Fruit fly (Drosophila melanogaster) whole organism, prepupa: ENCODE measurements around the gene Flacc.

Experiments used
- Blimp-1 ChIP-seq: fragments of 200-800 bp; sonication (Bioruptor generic); optimal IDR thresholded peaks from 3 replicates; lab custom pipeline; 2017; ENCODE audit warnings: missing biosample characterization, missing genetic modification characterization, mild to moderate bottlenecking, moderate library complexity, missing genetic modification reagents
- CG10631 ChIP-seq: fragments of 200-800 bp; sonication (Bioruptor generic); optimal IDR thresholded peaks from 2 replicates; lab custom pipeline; 2016; ENCODE audit warnings: missing biosample characterization, missing genetic modification characterization
- CG10669 ChIP-seq: fragments of 200-800 bp; sonication (Bioruptor generic); optimal IDR thresholded peaks from 3 replicates; lab custom pipeline; 2018; ENCODE audit warnings: missing biosample characterization, mild to moderate bottlenecking, missing genetic modification characterization, moderate library complexity
- CG11902 ChIP-seq: fragments of 200-800 bp; sonication (Bioruptor generic); optimal IDR thresholded peaks from 3 replicates; lab custom pipeline; 2016; ENCODE audit warnings: missing biosample characterization, missing genetic modification characterization
- CG15336 ChIP-seq: fragments of 200-800 bp; sonication (Bioruptor generic); IDR thresholded peaks from 2 replicates; pipeline ENCODE4 v1.3.6; 2022; ENCODE audit warnings: missing biosample characterization, missing genetic modification characterization
- CG16779 ChIP-seq: fragments of 200-800 bp; sonication (Bioruptor generic); optimal IDR thresholded peaks from 3 replicates; lab custom pipeline; 2017; ENCODE audit warnings: missing biosample characterization, mild to moderate bottlenecking, missing genetic modification characterization
- CG31627 ChIP-seq: fragments of 200-800 bp; sonication (Bioruptor generic); optimal IDR thresholded peaks from 3 replicates; lab custom pipeline; 2016; ENCODE audit warnings: missing biosample characterization, missing genetic modification characterization
- CG32006 ChIP-seq: fragments of 200-800 bp; sonication (Bioruptor generic); optimal IDR thresholded peaks from 3 replicates; lab custom pipeline; 2017; ENCODE audit warnings: missing biosample characterization, mild to moderate bottlenecking, missing genetic modification characterization
- CG34406 ChIP-seq: fragments of 200-800 bp; sonication (Bioruptor generic); optimal IDR thresholded peaks from 3 replicates; lab custom pipeline; 2016; ENCODE audit warnings: missing biosample characterization, missing genetic modification characterization
- CG3919 ChIP-seq: fragments of 200-800 bp; sonication (Bioruptor generic); optimal IDR thresholded peaks from 3 replicates; lab custom pipeline; 2016; ENCODE audit warnings: missing biosample characterization, missing genetic modification characterization
- CG4318 ChIP-seq: fragments of 200-800 bp; sonication (Bioruptor generic); optimal IDR thresholded peaks from 3 replicates; lab custom pipeline; 2017; ENCODE audit warnings: missing biosample characterization, mild to moderate bottlenecking, missing genetic modification characterization
- CG6163 ChIP-seq: fragments of 200-800 bp; sonication (Bioruptor generic); IDR thresholded peaks from 3 replicates; pipeline ENCODE4 v1.3.6; 2022; ENCODE audit warnings: missing biosample characterization, missing genetic modification characterization
- CG6276 ChIP-seq: fragments of 200-800 bp; sonication (Bioruptor generic); optimal IDR thresholded peaks from 2 replicates; lab custom pipeline; 2017; ENCODE audit warnings: missing biosample characterization, mild to moderate bottlenecking, missing genetic modification characterization
- CG6808 ChIP-seq: fragments of 200-800 bp; sonication (Bioruptor generic); optimal IDR thresholded peaks from 3 replicates; lab custom pipeline; 2017; ENCODE audit warnings: missing biosample characterization, missing genetic modification characterization, mild to moderate bottlenecking, moderate library complexity, missing genetic modification reagents
- CG6854 ChIP-seq: fragments of 200-800 bp; sonication (Bioruptor generic); optimal IDR thresholded peaks from 2 replicates; lab custom pipeline; 2017; ENCODE audit warnings: missing biosample characterization, mild to moderate bottlenecking, missing genetic modification characterization
- CG8319 ChIP-seq: fragments of 200-800 bp; sonication (Bioruptor generic); optimal IDR thresholded peaks from 3 replicates; lab custom pipeline; 2016; ENCODE audit warnings: missing biosample characterization, missing genetic modification characterization
- Eip93F ChIP-seq: fragments of 200-800 bp; sonication (Bioruptor generic); optimal IDR thresholded peaks from 2 replicates; lab custom pipeline; 2016; ENCODE audit warnings: missing biosample characterization, mild to moderate bottlenecking, missing genetic modification characterization
- Ets21C ChIP-seq: fragments of 200-800 bp; sonication (Bioruptor generic); optimal IDR thresholded peaks from 3 replicates; lab custom pipeline; 2016; ENCODE audit warnings: missing biosample characterization, missing genetic modification characterization
- Ets96B ChIP-seq: fragments of 200-800 bp; optimal IDR thresholded peaks from 2 replicates; lab custom pipeline; 2019; ENCODE audit warnings: missing biosample characterization, mild to moderate bottlenecking, missing genetic modification characterization, moderate library complexity
- Gug ChIP-seq: fragments of 200-800 bp; sonication (Bioruptor generic); IDR thresholded peaks from 2 replicates; pipeline ENCODE4 v1.3.6; 2022; ENCODE audit warnings: missing biosample characterization, missing genetic modification characterization
- Hr38 ChIP-seq: sonication (Bioruptor generic); optimal IDR thresholded peaks from 2 replicates; lab custom pipeline; 2016; ENCODE audit warnings: missing biosample characterization, missing genetic modification characterization
- Hr39 ChIP-seq: fragments of 200-800 bp; sonication (Bioruptor generic); optimal IDR thresholded peaks from 2 replicates; lab custom pipeline; 2016; ENCODE audit warnings: missing biosample characterization, missing genetic modification characterization
- Hr4 ChIP-seq: fragments of 200-800 bp; sonication (Bioruptor generic); optimal IDR thresholded peaks from 3 replicates; lab custom pipeline; 2016; ENCODE audit warnings: missing biosample characterization, missing genetic modification characterization
- Lpt ChIP-seq: fragments of 200-800 bp; sonication (Bioruptor generic); optimal IDR thresholded peaks from 3 replicates; lab custom pipeline; 2016; ENCODE audit warnings: missing biosample characterization, missing genetic modification characterization
- Met ChIP-seq: fragments of 200-800 bp; sonication (Bioruptor generic); optimal IDR thresholded peaks from 3 replicates; lab custom pipeline; 2016; ENCODE audit warnings: missing biosample characterization, missing genetic modification characterization
- OdsH ChIP-seq: fragments of 200-800 bp; sonication (Bioruptor generic); optimal IDR thresholded peaks from 3 replicates; lab custom pipeline; 2016; ENCODE audit warnings: missing biosample characterization, missing genetic modification characterization
- Smox ChIP-seq: fragments of 200-800 bp; sonication (Bioruptor generic); optimal IDR thresholded peaks from 3 replicates; lab custom pipeline; 2016; ENCODE audit warnings: missing biosample characterization, missing genetic modification characterization
- Sox102F ChIP-seq: fragments of 200-800 bp; sonication (Bioruptor generic); optimal IDR thresholded peaks from 2 replicates; lab custom pipeline; 2016; ENCODE audit warnings: missing biosample characterization, mild to moderate bottlenecking, missing genetic modification characterization
- Sox14 ChIP-seq: fragments of 200-800 bp; sonication (Bioruptor generic); optimal IDR thresholded peaks from 3 replicates; lab custom pipeline; 2016; ENCODE audit warnings: missing biosample characterization, missing genetic modification characterization
- Sox15 ChIP-seq: fragments of 200-800 bp; sonication (Bioruptor generic); optimal IDR thresholded peaks from 3 replicates; lab custom pipeline; 2016; ENCODE audit warnings: missing biosample characterization, missing genetic modification characterization
- achi ChIP-seq: fragments of 200-800 bp; sonication (Bioruptor generic); optimal IDR thresholded peaks from 3 replicates; lab custom pipeline; 2016; ENCODE audit warnings: missing biosample characterization, missing genetic modification characterization
- cyc ChIP-seq: fragments of 200-800 bp; sonication (Bioruptor generic); optimal IDR thresholded peaks from 3 replicates; lab custom pipeline; 2016; ENCODE audit warnings: missing biosample characterization, missing genetic modification characterization
- eg ChIP-seq: fragments of 200-800 bp; sonication (Bioruptor generic); IDR thresholded peaks from 3 replicates; pipeline ENCODE4 v1.3.6; 2022; ENCODE audit warnings: missing biosample characterization, missing genetic modification characterization
- esn ChIP-seq: fragments of 200-800 bp; sonication (Bioruptor generic); optimal IDR thresholded peaks from 2 replicates; lab custom pipeline; 2016; ENCODE audit warnings: missing biosample characterization, mild to moderate bottlenecking, missing genetic modification characterization, moderate library complexity
- fd59A ChIP-seq: fragments of 200-800 bp; sonication (Bioruptor generic); optimal IDR thresholded peaks from 2 replicates; lab custom pipeline; 2017; ENCODE audit warnings: missing biosample characterization, mild to moderate bottlenecking, missing genetic modification characterization, missing genetic modification reagents
- fd85E ChIP-seq: fragments of 200-800 bp; sonication (Bioruptor generic); optimal IDR thresholded peaks from 3 replicates; lab custom pipeline; 2016; ENCODE audit warnings: missing biosample characterization, missing genetic modification characterization
- fkh ChIP-seq: fragments of 200-800 bp; sonication (Bioruptor generic); optimal IDR thresholded peaks from 3 replicates; lab custom pipeline; 2017; ENCODE audit warnings: missing biosample characterization, mild to moderate bottlenecking, missing genetic modification characterization, moderate library complexity
- lz ChIP-seq: fragments of 200-800 bp; sonication (Bioruptor generic); optimal IDR thresholded peaks from 3 replicates; lab custom pipeline; 2016; ENCODE audit warnings: missing biosample characterization, missing genetic modification characterization
- net ChIP-seq: fragments of 200-800 bp; sonication (Bioruptor generic); optimal IDR thresholded peaks from 3 replicates; lab custom pipeline; 2016; ENCODE audit warnings: missing biosample characterization, missing genetic modification characterization
- pdm3 ChIP-seq: fragments of 200-800 bp; sonication (Bioruptor generic); optimal IDR thresholded peaks from 3 replicates; lab custom pipeline; 2016; ENCODE audit warnings: missing biosample characterization, missing genetic modification characterization
- spab ChIP-seq: fragments of 200-800 bp; sonication (Bioruptor generic); optimal IDR thresholded peaks from 2 replicates; lab custom pipeline; 2017; ENCODE audit warnings: missing biosample characterization, mild to moderate bottlenecking, missing genetic modification characterization, missing genetic modification reagents
- svp ChIP-seq: fragments of 200-800 bp; sonication (Bioruptor generic); peaks from one replicate; lab custom pipeline; 2016; ENCODE audit warnings: missing biosample characterization, missing genetic modification characterization
- topi ChIP-seq: fragments of 200-800 bp; sonication (Bioruptor generic); optimal IDR thresholded peaks from 3 replicates; lab custom pipeline; 2016; ENCODE audit warnings: missing biosample characterization, missing genetic modification characterization
- vri ChIP-seq: fragments of 200-800 bp; sonication (Bioruptor generic); optimal IDR thresholded peaks from 3 replicates; lab custom pipeline; 2016; ENCODE audit warnings: missing biosample characterization, mild to moderate bottlenecking, missing genetic modification characterization

Gene Flacc

dm6 chrX:18934859-18935258 lies 41.4 kb upstream of the Flacc start:
- TF ChIP-seq Ets96B (tag; lab: Kevin White, UChicago) (no peak), svp (peak; percentile 65), topi (GFP tag; lab: Kevin White, UChicago) (peak; percentile 0), CG8319 (peak; percentile 43), esn (GFP tag; lab: Kevin White, UChicago) (no peak), lz (no peak)

- TF ChIP-seq CG32006 (GFP tag; lab: Kevin White, UChicago) (no peak), Sox102F (GFP tag; lab: Kevin White, UChicago) (no peak), topi (GFP tag; lab: Kevin White, UChicago) (no peak), CG6854 (GFP tag; lab: Kevin White, UChicago) (no peak), CG6276 (GFP tag; lab: Kevin White, UChicago) (no peak), eg (GFP tag; lab: Robert Waterston, UW) (no peak), cyc (no peak), Ets96B (tag; lab: Kevin White, UChicago) (no peak), CG3919 (GFP tag; lab: Kevin White, UChicago) (no peak), CG15336 (no peak), net (no peak), Blimp-1 (GFP tag; lab: Kevin White, UChicago) (no peak), CG6808 (no peak)
Observed at dm6 chrX:18933442-18933841, 40.0 kb upstream of the Flacc start.

- TF ChIP-seq Hr4, result no peak
- no peak for TF ChIP-seq CG6854 (GFP tag; lab: Kevin White, UChicago)
- TF ChIP-seq CG6276 (GFP tag; lab: Kevin White, UChicago), result no peak
- TF ChIP-seq Blimp-1 (GFP tag; lab: Kevin White, UChicago), result no peak
- TF ChIP-seq Sox102F (GFP tag; lab: Kevin White, UChicago), result no peak
- no peak for TF ChIP-seq Gug (GFP tag; lab: Robert Waterston, UW)
- TF ChIP-seq OdsH (GFP tag; lab: Kevin White, UChicago), result no peak
- TF ChIP-seq eg (GFP tag; lab: Robert Waterston, UW), result no peak
- no peak for TF ChIP-seq CG11902 (GFP tag; lab: Kevin White, UChicago)
- TF ChIP-seq Eip93F (GFP tag; lab: Kevin White, UChicago), result no peak
- no peak for TF ChIP-seq Hr39 (GFP tag; lab: Kevin White, UChicago)
Observed at dm6 chrX:18930868-18931267, 37.4 kb upstream of the Flacc start.

dm6 chrX:18929946-18930562 lies 36.6 kb upstream of the Flacc start, which contains the start of gene CG43759:
Gene CG43759 (plus strand): TSS chrX:18930335.
- TF ChIP-seq svp (no peak), CG10669 (no peak), Hr39 (GFP tag; lab: Kevin White, UChicago) (no peak), Gug (GFP tag; lab: Robert Waterston, UW) (no peak), CG31627 (no peak), spab (GFP tag; lab: Kevin White, UChicago) (no peak), Smox (no peak), CG11902 (GFP tag; lab: Kevin White, UChicago) (no peak), pdm3 (no peak), CG16779 (tag; lab: Kevin White, UChicago) (no peak), CG6163 (peak; percentile 46; the same call in 1 of the 3 replicates), CG6808 (no peak), CG4318 (GFP tag; lab: Kevin White, UChicago) (no peak), CG10631 (GFP tag; lab: Kevin White, UChicago) (no peak), fd59A (GFP tag; lab: Kevin White, UChicago) (no peak), fkh (GFP tag; lab: Kevin White, UChicago) (peak; percentile 21), CG34406 (GFP tag; lab: Kevin White, UChicago) (no peak), Met (GFP tag; lab: Kevin White, UChicago) (no peak), fd85E (GFP tag; lab: Kevin White, UChicago) (no peak), Sox15 (GFP tag; lab: Kevin White, UChicago) (no peak), esn (GFP tag; lab: Kevin White, UChicago) (no peak), CG15336 (peak; percentile 36; the same call in 1 of the 2 replicates), vri (peak; percentile 16), lz (no peak), Eip93F (GFP tag; lab: Kevin White, UChicago) (no peak), Ets21C (GFP tag; lab: Kevin White, UChicago) (no peak), achi (GFP tag; lab: Kevin White, UChicago) (no peak), Sox14 (GFP tag; lab: Kevin White, UChicago) (no peak), Hr38 (no peak), eg (GFP tag; lab: Robert Waterston, UW) (0 out of 3 replicates have a peak, but pooled peaks have one; percentile 40), Lpt (GFP tag; lab: Kevin White, UChicago) (no peak)
